Fruit fly (Drosophila melanogaster) whole organism, embryonic: ENCODE data around the gene CG31776.
A peak's percentile ranks its signal among the peaks of the same experiment; 100 is the strongest.

Experiments
- ATbp ChIP-seq: fragments of 200-800 bp; sonication (Bioruptor generic); optimal IDR thresholded peaks from 2 replicates; lab custom pipeline; 2017; ENCODE audit warnings: missing biosample characterization, mild to moderate bottlenecking, missing genetic modification characterization, missing genetic modification reagents
- Aef1 ChIP-seq: fragments of 200-800 bp; sonication (Bioruptor generic); IDR thresholded peaks from 3 replicates; pipeline ENCODE4 v1.3.6; 2022; ENCODE audit warnings: missing biosample characterization, missing genetic modification characterization
- CG10462 ChIP-seq: fragments of 200-800 bp; sonication (Bioruptor generic); optimal IDR thresholded peaks from 2 replicates; lab custom pipeline; 2016; ENCODE audit warnings: missing biosample characterization, missing genetic modification characterization
- CG11085 ChIP-seq: fragments of 200-800 bp; sonication (Bioruptor generic); IDR thresholded peaks from 2 replicates; pipeline ENCODE4 v1.3.6; 2022; ENCODE audit warnings: missing biosample characterization, missing genetic modification characterization
- CG13123 ChIP-seq: fragments of 200-800 bp; sonication (Bioruptor generic); optimal IDR thresholded peaks from 2 replicates; lab custom pipeline; 2016; ENCODE audit warnings: missing biosample characterization, missing genetic modification characterization
- CG15514 ChIP-seq: fragments of 200-800 bp; sonication (Bioruptor generic); optimal IDR thresholded peaks from 3 replicates; lab custom pipeline; 2017; ENCODE audit warnings: missing biosample characterization, missing genetic modification characterization, mild to moderate bottlenecking, moderate library complexity, missing genetic modification reagents
- CG1603 ChIP-seq: fragments of 200-800 bp; sonication (Bioruptor generic); optimal IDR thresholded peaks from 2 replicates; lab custom pipeline; 2019; ENCODE audit warnings: missing biosample characterization, mild to moderate bottlenecking, missing genetic modification characterization, moderate library complexity
- CG16779 ChIP-seq: fragments of 200-800 bp; sonication (Bioruptor generic); IDR thresholded peaks from 2 replicates; pipeline ENCODE4 v1.3.6; 2022; ENCODE audit warnings: missing biosample characterization, missing genetic modification characterization
- CG18619 ChIP-seq: fragments of 200-800 bp; sonication (Bioruptor generic); optimal IDR thresholded peaks from 3 replicates; lab custom pipeline; 2017; ENCODE audit warnings: missing biosample characterization, mild to moderate bottlenecking, missing genetic modification characterization
- CG30020 ChIP-seq: fragments of 200-800 bp; optimal IDR thresholded peaks from 2 replicates; lab custom pipeline; 2019; ENCODE audit warnings: missing biosample characterization, mild to moderate bottlenecking, missing genetic modification characterization, moderate library complexity
- CG32767 ChIP-seq: fragments of 200-800 bp; sonication (Bioruptor generic); IDR thresholded peaks from 2 replicates; pipeline ENCODE4 v1.3.6; 2022; ENCODE audit warnings: missing biosample characterization, missing genetic modification characterization
- CG33557 ChIP-seq: fragments of 200-800 bp; sonication (Bioruptor generic); optimal IDR thresholded peaks from 2 replicates; lab custom pipeline; 2019; ENCODE audit warnings: missing biosample characterization, mild to moderate bottlenecking, missing genetic modification characterization, moderate library complexity
- CG4360 ChIP-seq: fragments of 200-800 bp; sonication (Bioruptor generic); IDR thresholded peaks from 2 replicates; pipeline ENCODE4 v1.3.6; 2022; ENCODE audit warnings: missing biosample characterization, missing genetic modification characterization
- CG4707 ChIP-seq: fragments of 200-800 bp; sonication (Bioruptor generic); optimal IDR thresholded peaks from 2 replicates; lab custom pipeline; 2018; ENCODE audit warnings: missing biosample characterization, mild to moderate bottlenecking, missing genetic modification characterization, moderate library complexity
- CG6689 ChIP-seq: fragments of 200-800 bp; sonication (Bioruptor generic); IDR thresholded peaks from 2 replicates; pipeline ENCODE4 v1.3.6; 2022; ENCODE audit warnings: missing biosample characterization, missing genetic modification characterization
- CG6765 ChIP-seq: fragments of 200-800 bp; sonication (Bioruptor generic); optimal IDR thresholded peaks from 3 replicates; lab custom pipeline; 2017; ENCODE audit warnings: missing biosample characterization, mild to moderate bottlenecking, missing genetic modification characterization
- CG7357 ChIP-seq: fragments of 200-800 bp; sonication (Bioruptor generic); IDR thresholded peaks from 3 replicates; pipeline ENCODE4 v1.3.6; 2022; ENCODE audit warnings: missing biosample characterization, missing genetic modification characterization
- CG7839 ChIP-seq: fragments of 200-800 bp; sonication (Bioruptor generic); optimal IDR thresholded peaks from 3 replicates; lab custom pipeline; 2018; ENCODE audit warnings: missing biosample characterization, mild to moderate bottlenecking, missing genetic modification characterization, moderate library complexity
- CG8359 ChIP-seq: fragments of 200-800 bp; sonication (Bioruptor generic); optimal IDR thresholded peaks from 2 replicates; lab custom pipeline; 2017; ENCODE audit warnings: missing biosample characterization, mild to moderate bottlenecking, missing genetic modification characterization, borderline replicate concordance
- CG9876 ChIP-seq: fragments of 200-800 bp; sonication (Bioruptor generic); optimal IDR thresholded peaks from 2 replicates; lab custom pipeline; 2016; ENCODE audit warnings: missing biosample characterization, missing genetic modification characterization
- Dp ChIP-seq: fragments of 200-800 bp; sonication (Bioruptor generic); optimal IDR thresholded peaks from 2 replicates; lab custom pipeline; 2018; ENCODE audit warnings: missing biosample characterization, mild to moderate bottlenecking, missing genetic modification characterization, moderate library complexity
- Drgx ChIP-seq: fragments of 200-800 bp; sonication (Bioruptor generic); IDR thresholded peaks from 2 replicates; pipeline ENCODE4 v1.3.6; 2022; ENCODE audit warnings: missing biosample characterization, missing genetic modification characterization
- Ets97D ChIP-seq: fragments of 200-800 bp; sonication (Bioruptor generic); optimal IDR thresholded peaks from 3 replicates; lab custom pipeline; 2016; ENCODE audit warnings: missing biosample characterization, missing genetic modification characterization
- Hand ChIP-seq: fragments of 200-800 bp; sonication (Bioruptor generic); optimal IDR thresholded peaks from 2 replicates; lab custom pipeline; 2017; ENCODE audit warnings: mild to moderate bottlenecking, missing biosample characterization, missing genetic modification reagents, missing genetic modification characterization
- Lhr ChIP-seq: fragments of 200-800 bp; sonication (Bioruptor generic); optimal IDR thresholded peaks from 3 replicates; lab custom pipeline; 2017; ENCODE audit warnings: mild to moderate bottlenecking, missing biosample characterization, missing genetic modification reagents, missing genetic modification characterization
- Lpt ChIP-seq: fragments of >200 bp; optimal IDR thresholded peaks from 2 replicates; lab custom pipeline; 2018; ENCODE audit warnings: missing biosample characterization, missing genetic modification characterization
- MTF-1 ChIP-seq: fragments of 200-800 bp; sonication (Bioruptor generic); optimal IDR thresholded peaks from 2 replicates; lab custom pipeline; 2018; ENCODE audit warnings: missing biosample characterization, mild to moderate bottlenecking, missing genetic modification characterization, borderline replicate concordance
- Mrtf ChIP-seq: fragments of 200-800 bp; sonication (Bioruptor generic); IDR thresholded peaks from 3 replicates; pipeline ENCODE4 v1.3.6; 2022; ENCODE audit warnings: missing biosample characterization, missing genetic modification characterization
- Poxn ChIP-seq: fragments of 200-800 bp; sonication (Bioruptor generic); IDR thresholded peaks from 2 replicates; pipeline ENCODE4 v1.3.6; 2022; ENCODE audit warnings: missing biosample characterization, missing genetic modification characterization
- Rfx ChIP-seq: fragments of 200-800 bp; sonication (Bioruptor generic); IDR thresholded peaks from 2 replicates; pipeline ENCODE4 v1.3.6; 2022; ENCODE audit warnings: missing biosample characterization, missing genetic modification characterization
- Sox100B ChIP-seq: fragments of 200-800 bp; sonication (Bioruptor generic); optimal IDR thresholded peaks from 3 replicates; lab custom pipeline; 2018; ENCODE audit warnings: missing biosample characterization, mild to moderate bottlenecking, missing genetic modification characterization
- Sry-β ChIP-seq: fragments of 200-800 bp; sonication (Bioruptor generic); optimal IDR thresholded peaks from 2 replicates; lab custom pipeline; 2018; ENCODE audit warnings: missing biosample characterization, mild to moderate bottlenecking, missing genetic modification characterization, moderate library complexity
- Sry-δ ChIP-seq: fragments of 200-800 bp; sonication (Bioruptor generic); optimal IDR thresholded peaks from 2 replicates; lab custom pipeline; 2016; ENCODE audit warnings: missing biosample characterization, missing genetic modification characterization
- Taf1 ChIP-seq: fragments of 200-800 bp; sonication (Bioruptor generic); IDR thresholded peaks from 2 replicates; pipeline ENCODE4 v1.3.6; 2022; ENCODE audit warnings: missing biosample characterization, missing genetic modification characterization
- YL-1 ChIP-seq: fragments of 200-800 bp; sonication (Bioruptor generic); optimal IDR thresholded peaks from 3 replicates; lab custom pipeline; 2017; ENCODE audit warnings: missing biosample characterization, mild to moderate bottlenecking, missing genetic modification characterization
- bsh ChIP-seq, 2 experiments: fragments of 200-800 bp; sonication (Bioruptor generic); optimal IDR thresholded peaks; 2 replicates each; lab custom pipeline; 2017 to 2018; ENCODE audit warnings: mild to moderate bottlenecking in 2 of 2, missing biosample characterization in 2 of 2, missing genetic modification characterization in 2 of 2, moderate library complexity in 1 of 2
- dpn ChIP-seq, 2 experiments: fragments of 200-800 bp; sonication (Bioruptor generic); optimal IDR thresholded peaks; 3 replicates each; lab custom pipeline; 2016; ENCODE audit warnings: missing biosample characterization in 2 of 2, missing genetic modification characterization in 2 of 2
- ems ChIP-seq: fragments of 200-800 bp; sonication (Bioruptor generic); optimal IDR thresholded peaks from 3 replicates; lab custom pipeline; 2016; ENCODE audit warnings: missing biosample characterization, missing genetic modification characterization
- eyg ChIP-seq: fragments of 200-800 bp; sonication (Bioruptor generic); optimal IDR thresholded peaks from 3 replicates; lab custom pipeline; 2016; ENCODE audit warnings: missing biosample characterization, missing genetic modification characterization
- fd3F ChIP-seq: fragments of 200-800 bp; sonication (Bioruptor generic); optimal IDR thresholded peaks from 2 replicates; lab custom pipeline; 2018; ENCODE audit warnings: missing biosample characterization, mild to moderate bottlenecking, missing genetic modification characterization, moderate library complexity
- gem ChIP-seq: fragments of 200-800 bp; sonication (Bioruptor generic); optimal IDR thresholded peaks from 2 replicates; lab custom pipeline; 2019; ENCODE audit warnings: missing biosample characterization, mild to moderate bottlenecking, missing genetic modification characterization, moderate library complexity
- insv ChIP-seq, 2 experiments: fragments of 200-800 bp; sonication (Bioruptor generic); optimal IDR thresholded peaks; 3 replicates each; lab custom pipeline; 2016 to 2018; ENCODE audit warnings: missing biosample characterization in 2 of 2, missing genetic modification characterization in 2 of 2
- kay ChIP-seq: fragments of 200-800 bp; sonication (Bioruptor generic); optimal IDR thresholded peaks from 2 replicates; lab custom pipeline; 2016; ENCODE audit warnings: missing biosample characterization, missing genetic modification characterization
- ken ChIP-seq: fragments of 200-800 bp; sonication (Bioruptor generic); IDR thresholded peaks from 3 replicates; pipeline ENCODE4 v1.3.6; 2022; ENCODE audit warnings: missing biosample characterization, missing genetic modification characterization
- p53 ChIP-seq: fragments of 200-800 bp; sonication (Bioruptor generic); optimal IDR thresholded peaks from 2 replicates; lab custom pipeline; 2016; ENCODE audit warnings: missing biosample characterization, missing genetic modification characterization
- pros ChIP-seq: fragments of 200-800 bp; sonication (Bioruptor generic); optimal IDR thresholded peaks from 3 replicates; lab custom pipeline; 2019; ENCODE audit warnings: missing biosample characterization, mild to moderate bottlenecking, missing genetic modification characterization, moderate library complexity
- psq ChIP-seq: fragments of 200-800 bp; sonication (Bioruptor generic); optimal IDR thresholded peaks from 2 replicates; lab custom pipeline; 2017; ENCODE audit warnings: missing biosample characterization, missing genetic modification characterization
- ro ChIP-seq: fragments of 200-800 bp; sonication (Bioruptor generic); IDR thresholded peaks from 2 replicates; pipeline ENCODE4 v1.3.6; 2022; ENCODE audit warnings: missing biosample characterization, missing genetic modification characterization
- run ChIP-seq: fragments of 200-800 bp; sonication (Bioruptor generic); optimal IDR thresholded peaks from 3 replicates; lab custom pipeline; 2018; ENCODE audit warnings: missing biosample characterization, mild to moderate bottlenecking, missing genetic modification characterization
- slou ChIP-seq: fragments of 200-800 bp; sonication (Bioruptor generic); optimal IDR thresholded peaks from 3 replicates; lab custom pipeline; 2016; ENCODE audit warnings: missing biosample characterization, missing genetic modification characterization
- trem ChIP-seq: fragments of 200-800 bp; optimal IDR thresholded peaks from 3 replicates; lab custom pipeline; 2019; ENCODE audit warnings: missing biosample characterization, mild to moderate bottlenecking, missing genetic modification characterization, moderate library complexity

Gene CG31776

dm6 chr2L:3440322-3440721 is 29.7 kb upstream of the CG31776 start (continued):
- TF ChIP-seq CG30020 (tag; lab: Kevin White, UChicago) (no peak), psq (peak; percentile 7), Drgx (peak; percentile 92), CG10462 (GFP tag; lab: Kevin White, UChicago) (no peak), run (tag; lab: Kevin White, UChicago) (no peak), YL-1 (GFP tag; lab: Kevin White, UChicago) (no peak), Taf1 (GFP tag; lab: Robert Waterston, UW) (peak; percentile 19; the same call in 1 of the 2 replicates), ro (0 out of 2 replicates have a peak, but pooled peaks have one; percentile 30), CG11085 (0 out of 2 replicates have a peak, but pooled peaks have one; percentile 21), Sry-β (GFP tag; lab: Kevin White, UChicago) (no peak), fd3F (no peak), ATbp (GFP tag; lab: Kevin White, UChicago) (peak; percentile 74), slou (GFP tag; lab: Kevin White, UChicago) (no peak), CG7357 (GFP tag; lab: Robert Waterston, UW) (peak; percentile 61; the same call in 1 of the 3 replicates), bsh (GFP tag; optimal IDR thresholded peaks at IDR 0.05; lab: Kevin White, UChicago) (peak in 1 of 2 experiments; percentile 37), Poxn (GFP tag; lab: Robert Waterston, UW) (no peak), CG32767 (GFP tag; lab: Robert Waterston, UW) (peak; percentile 67), CG4360 (GFP tag; lab: Robert Waterston, UW) (peak; percentile 53; the same call in 1 of the 2 replicates), CG7839 (tag; lab: Kevin White, UChicago) (peak; percentile 68), CG15514 (peak; percentile 48), Rfx (GFP tag; lab: Robert Waterston, UW) (peak; percentile 75), Sry-δ (GFP tag; lab: Kevin White, UChicago) (no peak), MTF-1 (GFP tag; lab: Kevin White, UChicago) (peak; percentile 43), Sox100B (peak; percentile 48), insv (GFP tag; optimal IDR thresholded peaks at IDR 0.05; lab: Kevin White, UChicago) (no peak), pros (GFP tag; lab: Kevin White, UChicago) (no peak), Aef1 (peak; percentile 44), p53 (GFP tag; lab: Kevin White, UChicago) (no peak), CG18619 (peak; percentile 8), trem (tag; lab: Kevin White, UChicago) (peak; percentile 29), ems (GFP tag; lab: Kevin White, UChicago) (peak; percentile 24), eyg (GFP tag; lab: Kevin White, UChicago) (peak; percentile 4), ken (GFP tag; lab: Robert Waterston, UW) (no peak), CG8359 (GFP tag; lab: Kevin White, UChicago) (peak; percentile 25), CG6689 (GFP tag; lab: Robert Waterston, UW) (peak; percentile 73), Hand (GFP tag; lab: Kevin White, UChicago) (no peak), CG9876 (GFP tag; lab: Kevin White, UChicago) (peak; percentile 25), Mrtf (peak; percentile 80), CG6765 (GFP tag; lab: Kevin White, UChicago) (no peak), Dp (no peak), CG4707 (GFP tag; lab: Kevin White, UChicago) (no peak), kay (GFP tag; lab: Kevin White, UChicago) (no peak), CG16779 (GFP tag; lab: Robert Waterston, UW) (0 out of 2 replicates have a peak, but pooled peaks have one; percentile 62), gem (tag; lab: Kevin White, UChicago) (peak; percentile 82), CG13123 (GFP tag; lab: Kevin White, UChicago) (no peak), Ets97D (no peak), Lpt (GFP tag; lab: Kevin White, UChicago) (no peak), CG1603 (tag; lab: Kevin White, UChicago) (peak; percentile 90), Lhr (no peak), CG33557 (no peak), dpn (GFP tag; optimal IDR thresholded peaks at IDR 0.05; lab: Kevin White, UChicago) (peak; percentile 45 to 59)
